Worm (Caenorhabditis elegans): ENCODE data around the gene C10C5.3.
A peak's percentile ranks its signal among the peaks of the same experiment; 100 is the strongest.

Gene C10C5.3

ce11 chrIV:9374529-9374928, at the start of gene C10C5.3:
Gene C10C5.3, plus strand, starts transcription at chrIV:9374829.
- no peak for TF ChIP-seq ceh-44 (GFP tag; IDR thresholded peaks at IDR 0.05)
- no peak for TF ChIP-seq zip-2 (tag; optimal IDR thresholded peaks at IDR 0.05)
- TF ChIP-seq ces-1 (GFP tag; optimal IDR thresholded peaks at IDR 0.05), result no peak
- no peak for TF ChIP-seq lin-1 (GFP tag; IDR thresholded peaks at IDR 0.05)
- no peak for TF ChIP-seq nhr-102 (tag; optimal IDR thresholded peaks at IDR 0.05)
- no peak for TF ChIP-seq hmg-1.1 (GFP tag; IDR thresholded peaks at IDR 0.05)
- TF ChIP-seq dmd-6 (GFP tag; IDR thresholded peaks at IDR 0.05), result peak; percentile 21; the same call in 1 of the 2 replicates
- no peak for TF ChIP-seq unc-130 (GFP tag; optimal IDR thresholded peaks at IDR 0.05)
- TF ChIP-seq aha-1 (tag), result peak; percentile 26
- TF ChIP-seq nhr-28 (tag; optimal IDR thresholded peaks at IDR 0.05), result no peak
- TF ChIP-seq daf-19 (GFP tag; conservative IDR thresholded peaks at IDR 0.05), result no peak
- TF ChIP-seq dve-1 (tag; optimal IDR thresholded peaks at IDR 0.05; ENCODE audit: insufficient read depth), result peak; percentile 50
- no peak for TF ChIP-seq mxl-2 (GFP tag; conservative IDR thresholded peaks at IDR 0.05)
- no peak for TF ChIP-seq F26F4.8 (GFP tag; conservative IDR thresholded peaks at IDR 0.05)
- no peak for TF ChIP-seq daf-12 (tag; optimal IDR thresholded peaks at IDR 0.05)
- TF ChIP-seq nhr-6 (tag; optimal IDR thresholded peaks at IDR 0.05), result no peak

- TF ChIP-seq ceh-62 (tag; optimal IDR thresholded peaks at IDR 0.05), result no peak
These were observed 46.9 kb upstream of the C10C5.3 start, which contains the start of gene clec-183 for ce11 chrIV:9327706-9328105. Gene clec-183, plus strand, starts transcription at chrIV:9328006.

ce11 chrIV:9330755-9331154, 43.9 kb upstream of the C10C5.3 start, which contains the start of gene nspg-7.1:
Gene nspg-7.1, minus strand, starts transcription at chrIV:9330855.
- TF ChIP-seq cey-2 (tag; optimal IDR thresholded peaks at IDR 0.05; ENCODE audit: borderline replicate concordance, insufficient read depth) (no peak), unc-62 (GFP tag; optimal IDR thresholded peaks at IDR 0.05 in 1 of 2) (no peak), unc-62 (tag; optimal IDR thresholded peaks at IDR 0.05) (no peak), mes-2 (tag; optimal IDR thresholded peaks at IDR 0.05; ENCODE audit: poor library complexity, severe bottlenecking) (no peak), jun-1 (tag; optimal IDR thresholded peaks at IDR 0.05) (no peak), mdl-1 (tag; optimal IDR thresholded peaks at IDR 0.05) (no peak), nhr-11 (tag; optimal IDR thresholded peaks at IDR 0.05) (no peak), hlh-30 (tag; optimal IDR thresholded peaks at IDR 0.05; ENCODE audit: insufficient read depth) (no peak)

DNA sequence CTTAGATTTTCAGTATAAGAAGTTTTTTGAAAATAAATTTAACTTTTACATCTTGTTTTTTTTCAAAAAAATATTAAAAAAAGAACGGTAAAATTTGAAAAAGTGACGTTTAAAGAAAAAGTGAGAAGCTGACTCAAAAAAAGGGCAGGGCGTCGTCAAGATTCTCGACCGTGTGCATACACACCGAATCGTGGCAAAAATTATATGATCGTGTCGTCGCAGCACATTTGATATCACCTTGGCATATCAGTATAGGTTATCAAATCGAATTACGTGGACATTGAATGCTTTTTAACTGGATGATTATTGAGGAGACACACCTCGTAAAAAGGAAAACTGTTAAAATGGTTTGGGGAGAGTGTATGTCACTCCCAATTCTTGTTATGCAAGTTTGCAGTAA, 41.6 kb upstream of the C10C5.3 start:
- TF ChIP-seq fkh-10 (GFP tag; optimal IDR thresholded peaks at IDR 0.05), result no peak
- TF ChIP-seq nhr-10 (tag; optimal IDR thresholded peaks at IDR 0.05), result no peak
- no peak for TF ChIP-seq nhr-6 (tag; optimal IDR thresholded peaks at IDR 0.05)
- TF ChIP-seq rbr-2 (tag; optimal IDR thresholded peaks at IDR 0.05), result no peak
- no peak for TF ChIP-seq spr-3 (GFP tag; optimal IDR thresholded peaks at IDR 0.05)
- no peak for TF ChIP-seq skn-1 (tag; optimal IDR thresholded peaks at IDR 0.05)
- no peak for TF ChIP-seq zfp-2 (tag; optimal IDR thresholded peaks at IDR 0.05)
- no peak for TF ChIP-seq hif-1 (tag; optimal IDR thresholded peaks at IDR 0.05)
- TF ChIP-seq nhr-28 (tag; optimal IDR thresholded peaks at IDR 0.05), result peak; percentile 91
- TF ChIP-seq F26F4.8 (GFP tag; conservative IDR thresholded peaks at IDR 0.05), result no peak
- no peak for TF ChIP-seq ZK337.2 (GFP tag; IDR thresholded peaks at IDR 0.05)
- TF ChIP-seq daf-8 (GFP tag; IDR thresholded peaks at IDR 0.05), result no peak
- TF ChIP-seq jun-1 (tag; optimal IDR thresholded peaks at IDR 0.05), result no peak
- TF ChIP-seq T20F7.1 (GFP tag; optimal IDR thresholded peaks at IDR 0.05), result peak; percentile 29
- TF ChIP-seq lin-15B (tag; optimal IDR thresholded peaks at IDR 0.05), result no peak
- TF ChIP-seq unc-39 (tag; optimal IDR thresholded peaks at IDR 0.05), result no peak
- TF ChIP-seq lin-1 (GFP tag; IDR thresholded peaks at IDR 0.05), result 0 out of 2 replicates have a peak, but pooled peaks have one; percentile 27
- TF ChIP-seq duxl-1 (tag; optimal IDR thresholded peaks at IDR 0.05; ENCODE audit: poor library complexity), result no peak
- TF ChIP-seq lsy-2 (tag; optimal IDR thresholded peaks at IDR 0.05), result no peak
- TF ChIP-seq zag-1 (tag; optimal IDR thresholded peaks at IDR 0.05), result no peak
- no peak for TF ChIP-seq set-16 (GFP tag; IDR thresholded peaks at IDR 0.05)
- peak; percentile 73 for TF ChIP-seq dve-1 (tag; optimal IDR thresholded peaks at IDR 0.05; ENCODE audit: insufficient read depth)
- 0 out of 2 replicates have a peak, but pooled peaks have one; percentile 40 for TF ChIP-seq nhr-41 (GFP tag; IDR thresholded peaks at IDR 0.05)
- TF ChIP-seq madf-9 (GFP tag; conservative IDR thresholded peaks at IDR 0.05), result no peak
- no peak for TF ChIP-seq ztf-7 (tag; optimal IDR thresholded peaks at IDR 0.05)
- TF ChIP-seq nhr-76 (tag; optimal IDR thresholded peaks at IDR 0.05), result no peak
- peak; percentile 53 for TF ChIP-seq mxl-3 (GFP tag; optimal IDR thresholded peaks at IDR 0.05)
- no peak for TF ChIP-seq Y105C5A.15 (GFP tag; IDR thresholded peaks at IDR 0.05)

Measured in whole organism, L4 larva.